Fruit fly (Drosophila melanogaster) Kc167 (cell line): ENCODE results near the gene CG12010.

Experiments
- Sin3A ChIP-seq: fragments of >200 bp; optimal IDR thresholded peaks from 2 replicates; lab custom pipeline; 2018; ENCODE audit warnings: missing external identifiers
- h ChIP-seq: fragments of >200 bp; optimal IDR thresholded peaks from 3 replicates; lab custom pipeline; 2018; ENCODE audit warnings: missing external identifiers
- psq ChIP-seq: fragments of >200 bp; optimal IDR thresholded peaks from 2 replicates; lab custom pipeline; 2017; ENCODE audit warnings: missing external identifiers
- ttk ChIP-seq: sonication (Bioruptor generic); optimal IDR thresholded peaks from 2 replicates; lab custom pipeline; 2017; ENCODE audit warnings: missing external identifiers

dm6 chr3L:3407481-3407880 is 33.4 kb downstream of the CG12010 start:
- TF ChIP-seq h (lab: Kevin White, UChicago) (no peak), Sin3A (no peak), psq (lab: Kevin White, UChicago) (no peak), ttk (no peak)
